Worm (Caenorhabditis elegans) whole organism, mixed stage, embryonic: Measurements from ENCODE around the gene tkt-1.

Experiments
- M03D4.4 ChIP-seq: sonication (generic microtip); optimal IDR thresholded peaks from 2 replicates; lab custom pipeline; 2017; ENCODE audit warnings: mild to moderate bottlenecking, missing genetic modification characterization, missing compliant biosample characterization
- bed-3 ChIP-seq: fragments of 200-800 bp; sonication (Bioruptor generic); optimal IDR thresholded peaks from 3 replicates; lab custom pipeline; 2018; ENCODE audit warnings: mild to moderate bottlenecking, missing genetic modification characterization, moderate library complexity, missing compliant biosample characterization
- ceh-39 ChIP-seq: fragments of 150-350 bp; optimal IDR thresholded peaks from 2 replicates; lab custom pipeline; 2014; ENCODE audit warnings: missing biosample characterization, missing genetic modification characterization
- ceh-43 ChIP-seq: fragments of 200-800 bp; sonication (Bioruptor generic); optimal IDR thresholded peaks from 2 replicates; lab custom pipeline; 2018; ENCODE audit warnings: mild to moderate bottlenecking, missing genetic modification characterization, moderate library complexity, missing compliant biosample characterization
- ceh-83 ChIP-seq: fragments of 200-800 bp; sonication (Bioruptor generic); optimal IDR thresholded peaks from 2 replicates; lab custom pipeline; 2018; ENCODE audit warnings: mild to moderate bottlenecking, missing genetic modification characterization, missing compliant biosample characterization
- cnd-1 ChIP-seq: fragments of 200-800 bp; sonication (Bioruptor generic); optimal IDR thresholded peaks from 2 replicates; lab custom pipeline; 2018; ENCODE audit warnings: mild to moderate bottlenecking, missing genetic modification characterization, missing compliant biosample characterization
- drap-1 ChIP-seq: fragments of 200-800 bp; sonication (Bioruptor generic); optimal IDR thresholded peaks from 3 replicates; lab custom pipeline; 2018; ENCODE audit warnings: mild to moderate bottlenecking, missing genetic modification characterization, missing compliant biosample characterization
- elt-1 ChIP-seq: sonication (generic microtip); optimal IDR thresholded peaks from 2 replicates; lab custom pipeline; 2017; ENCODE audit warnings: missing genetic modification characterization, mild to moderate bottlenecking, missing compliant biosample characterization, antibody characterized with exemption, moderate library complexity, borderline replicate concordance; ENCODE audit not compliant: insufficient read depth
- elt-3 ChIP-seq: fragments of 150-350 bp; optimal IDR thresholded peaks from 2 replicates; lab custom pipeline; 2014; ENCODE audit warnings: missing biosample characterization, missing genetic modification characterization
- flh-1 ChIP-seq: fragments of 200-800 bp; sonication (Bioruptor generic); optimal IDR thresholded peaks from 2 replicates; lab custom pipeline; 2018; ENCODE audit warnings: mild to moderate bottlenecking, missing genetic modification characterization, moderate library complexity, missing compliant biosample characterization
- ham-2 ChIP-seq: fragments of 200-800 bp; sonication (Bioruptor generic); optimal IDR thresholded peaks from 2 replicates; lab custom pipeline; 2018; ENCODE audit warnings: mild to moderate bottlenecking, missing genetic modification characterization, missing compliant biosample characterization
- hlh-1 ChIP-seq: fragments of 150-350 bp; optimal IDR thresholded peaks from 2 replicates; lab custom pipeline; 2014; ENCODE audit warnings: missing biosample characterization, missing genetic modification reagents, missing genetic modification characterization
- lin-13 ChIP-seq: fragments of 150-350 bp; optimal IDR thresholded peaks from 2 replicates; lab custom pipeline; 2014; ENCODE audit warnings: missing biosample characterization, missing genetic modification characterization
- lin-32 ChIP-seq: fragments of 200-800 bp; sonication (Bioruptor generic); optimal IDR thresholded peaks from 2 replicates; lab custom pipeline; 2018; ENCODE audit warnings: mild to moderate bottlenecking, missing genetic modification characterization, missing compliant biosample characterization
- lsy-2 ChIP-seq: fragments of 150-350 bp; optimal IDR thresholded peaks from 2 replicates; lab custom pipeline; 2014; ENCODE audit warnings: missing biosample characterization, missing genetic modification characterization
- mab-5 ChIP-seq: fragments of 150-350 bp; optimal IDR thresholded peaks from 2 replicates; lab custom pipeline; 2014; ENCODE audit warnings: missing biosample characterization, missing genetic modification characterization
- mep-1 ChIP-seq: fragments of 150-350 bp; optimal IDR thresholded peaks from 2 replicates; lab custom pipeline; 2017; ENCODE audit warnings: missing biosample characterization, missing genetic modification reagents, missing genetic modification characterization, inconsistent platforms
- mls-2 ChIP-seq: sonication (generic microtip); optimal IDR thresholded peaks from 2 replicates; lab custom pipeline; 2016; ENCODE audit warnings: mild to moderate bottlenecking, missing genetic modification characterization, moderate library complexity, missing compliant biosample characterization
- nhr-12 ChIP-seq: fragments of 150-350 bp; optimal IDR thresholded peaks from 2 replicates; lab custom pipeline; 2014; ENCODE audit warnings: missing biosample characterization, missing genetic modification characterization
- nhr-2 ChIP-seq: fragments of 150-350 bp; optimal IDR thresholded peaks from 2 replicates; lab custom pipeline; 2014; ENCODE audit warnings: missing biosample characterization, missing genetic modification characterization
- nhr-237 ChIP-seq: fragments of 150-350 bp; optimal IDR thresholded peaks from 2 replicates; lab custom pipeline; 2014; ENCODE audit warnings: missing biosample characterization, missing genetic modification characterization
- nhr-28 ChIP-seq: fragments of 150-350 bp; optimal IDR thresholded peaks from 2 replicates; lab custom pipeline; 2014; ENCODE audit warnings: missing biosample characterization, missing genetic modification characterization
- nhr-76 ChIP-seq: sonication (generic microtip); optimal IDR thresholded peaks from 2 replicates; lab custom pipeline; 2017; ENCODE audit warnings: missing biosample characterization, missing genetic modification characterization
- pha-4 ChIP-seq: fragments of 150-350 bp; optimal IDR thresholded peaks from 2 replicates; lab custom pipeline; 2018; ENCODE audit warnings: missing biosample characterization, missing genetic modification reagents, missing genetic modification characterization
- sem-2 ChIP-seq: fragments of 200-800 bp; sonication (Bioruptor generic); optimal IDR thresholded peaks from 2 replicates; lab custom pipeline; 2018; ENCODE audit warnings: mild to moderate bottlenecking, missing genetic modification characterization, missing compliant biosample characterization
- sptf-1 ChIP-seq: sonication (generic microtip); optimal IDR thresholded peaks from 2 replicates; lab custom pipeline; 2017; ENCODE audit warnings: mild to moderate bottlenecking, missing genetic modification characterization, moderate library complexity, missing compliant biosample characterization
- tbx-8 ChIP-seq: fragments of 200-800 bp; sonication (Bioruptor generic); optimal IDR thresholded peaks from 2 replicates; lab custom pipeline; 2018; ENCODE audit warnings: mild to moderate bottlenecking, missing genetic modification characterization, moderate library complexity, missing compliant biosample characterization
- unc-120 ChIP-seq: sonication (generic microtip); optimal IDR thresholded peaks from 2 replicates; lab custom pipeline; 2017; ENCODE audit warnings: missing genetic modification characterization, missing compliant biosample characterization; ENCODE audit not compliant: poor library complexity, severe bottlenecking
- unc-39 ChIP-seq: fragments of 150-350 bp; optimal IDR thresholded peaks from 2 replicates; lab custom pipeline; 2014; ENCODE audit warnings: missing biosample characterization, missing genetic modification characterization
- unc-62 ChIP-seq: fragments of 150-350 bp; optimal IDR thresholded peaks from 2 replicates; lab custom pipeline; 2014; ENCODE audit warnings: missing biosample characterization, missing genetic modification reagents, missing genetic modification characterization
- zip-8 ChIP-seq: fragments of 150-350 bp; optimal IDR thresholded peaks from 2 replicates; lab custom pipeline; 2014; ENCODE audit warnings: missing biosample characterization, missing genetic modification characterization
- ztf-11 ChIP-seq: fragments of 150-350 bp; optimal IDR thresholded peaks from 2 replicates; lab custom pipeline; 2014; ENCODE audit warnings: missing biosample characterization, missing genetic modification characterization

The tkt-1 gene

ce11 chrIV:10214811-10215210 lies 28.6 kb upstream of the tkt-1 start, which contains the start of gene abt-1:
TSS of gene abt-1 (minus strand) at chrIV:10214911.
- TF ChIP-seq nhr-12 (tag; lab: Kevin White, UChicago): no peak
- TF ChIP-seq drap-1 (GFP tag; lab: Kevin White, UChicago): no peak
- TF ChIP-seq ham-2 (GFP tag; lab: Kevin White, UChicago): no peak
- no peak for TF ChIP-seq mab-5 (tag; lab: Kevin White, UChicago)
- TF ChIP-seq sem-2 (GFP tag; lab: Kevin White, UChicago): no peak
- no peak for TF ChIP-seq tbx-8 (GFP tag; lab: Kevin White, UChicago)
- no peak for TF ChIP-seq nhr-237 (tag; lab: Kevin White, UChicago)
- TF ChIP-seq unc-120 (tag; lab: Kevin White, UChicago): no peak
- no peak for TF ChIP-seq nhr-2
- TF ChIP-seq nhr-76 (tag; lab: Kevin White, UChicago): no peak
- TF ChIP-seq sptf-1 (tag; lab: Kevin White, UChicago): no peak
- no peak for TF ChIP-seq zip-8 (tag; lab: Kevin White, UChicago)
- TF ChIP-seq elt-3 (tag; lab: Kevin White, UChicago): no peak
- no peak for TF ChIP-seq pha-4 (tag; lab: Kevin White, UChicago)
- TF ChIP-seq mls-2 (tag; lab: Kevin White, UChicago): no peak
- TF ChIP-seq mep-1 (tag; lab: Kevin White, UChicago): no peak

- no peak for TF ChIP-seq unc-39 (tag; lab: Kevin White, UChicago)
- no peak for TF ChIP-seq M03D4.4 (tag; lab: Kevin White, UChicago)
- no peak for TF ChIP-seq ztf-11 (tag; lab: Kevin White, UChicago)
- no peak for TF ChIP-seq nhr-28 (tag; lab: Kevin White, UChicago)
- no peak for TF ChIP-seq lsy-2 (tag; lab: Kevin White, UChicago)
- TF ChIP-seq hlh-1: no peak
- TF ChIP-seq elt-1 (tag; lab: Kevin White, UChicago): no peak
- TF ChIP-seq tbx-8 (GFP tag; lab: Kevin White, UChicago): no peak
- no peak for TF ChIP-seq nhr-12 (tag; lab: Kevin White, UChicago)
- TF ChIP-seq unc-120 (tag; lab: Kevin White, UChicago): no peak
- TF ChIP-seq mab-5 (tag; lab: Kevin White, UChicago): no peak
- TF ChIP-seq drap-1 (GFP tag; lab: Kevin White, UChicago): no peak
- no peak for TF ChIP-seq unc-62 (GFP tag; lab: Kevin White, UChicago)
- TF ChIP-seq ceh-39 (tag; lab: Kevin White, UChicago): no peak
These were observed 28.0 kb upstream of the tkt-1 start for ce11 chrIV:10215393-10215792.

- TF ChIP-seq sptf-1 (tag; lab: Kevin White, UChicago) (no peak), cnd-1 (tag; lab: Kevin White, UChicago) (no peak), lin-32 (GFP tag; lab: Kevin White, UChicago) (no peak), M03D4.4 (tag; lab: Kevin White, UChicago) (no peak), mab-5 (tag; lab: Kevin White, UChicago) (no peak), lin-13 (tag; lab: Kevin White, UChicago) (no peak), mls-2 (tag; lab: Kevin White, UChicago) (no peak)
These were observed 27.3 kb upstream of the tkt-1 start, which contains the start of gene col-124 for ce11 chrIV:10216078-10216477. TSS of gene col-124 (plus strand) at chrIV:10216451.

- TF ChIP-seq zip-8 (tag; lab: Kevin White, UChicago): no peak
- TF ChIP-seq elt-3 (tag; lab: Kevin White, UChicago): no peak
- no peak for TF ChIP-seq cnd-1 (tag; lab: Kevin White, UChicago)
- TF ChIP-seq unc-39 (tag; lab: Kevin White, UChicago): no peak
- no peak for TF ChIP-seq nhr-76 (tag; lab: Kevin White, UChicago)
- TF ChIP-seq flh-1 (GFP tag; lab: Kevin White, UChicago): no peak
- no peak for TF ChIP-seq ham-2 (GFP tag; lab: Kevin White, UChicago)
- no peak for TF ChIP-seq mep-1 (tag; lab: Kevin White, UChicago)
- TF ChIP-seq nhr-237 (tag; lab: Kevin White, UChicago): no peak
- no peak for TF ChIP-seq ztf-11 (tag; lab: Kevin White, UChicago)
- TF ChIP-seq bed-3 (GFP tag; lab: Kevin White, UChicago): no peak
- TF ChIP-seq hlh-1: no peak
- TF ChIP-seq lsy-2 (tag; lab: Kevin White, UChicago): no peak
- no peak for TF ChIP-seq drap-1 (GFP tag; lab: Kevin White, UChicago)
- no peak for TF ChIP-seq nhr-28 (tag; lab: Kevin White, UChicago)
- no peak for TF ChIP-seq mls-2 (tag; lab: Kevin White, UChicago)
- TF ChIP-seq ceh-83 (GFP tag; lab: Kevin White, UChicago): no peak
- TF ChIP-seq ceh-43 (GFP tag; lab: Kevin White, UChicago): no peak
- TF ChIP-seq, all 35 proteins: peak for 0
These were observed 26.6 kb upstream of the tkt-1 start for ce11 chrIV:10216704-10217296.
